Worm (Caenorhabditis elegans) whole organism, early embryonic: Measurements from ENCODE around the gene mes-6.

Experiments
- F13C5.2 ChIP-seq: sonication (generic microtip); optimal IDR thresholded peaks from 2 replicates; lab custom pipeline; 2017; ENCODE audit warnings: mild to moderate bottlenecking, missing genetic modification characterization, inconsistent platforms, missing compliant biosample characterization
- aly-1 ChIP-seq: sonication (generic microtip); optimal IDR thresholded peaks from 2 replicates; lab custom pipeline; 2016; ENCODE audit warnings: missing genetic modification characterization, missing compliant biosample characterization
- ama-1 ChIP-seq: fragments of 150-350 bp; optimal IDR thresholded peaks from 2 replicates; lab custom pipeline; 2014
- hnd-1 ChIP-seq: sonication (generic microtip); optimal IDR thresholded peaks from 2 replicates; lab custom pipeline; 2016; ENCODE audit warnings: missing genetic modification characterization, missing compliant biosample characterization
- pes-1 ChIP-seq: fragments of 200-800 bp; sonication (Bioruptor generic); IDR thresholded peaks from 2 replicates; pipeline ENCODE4 v1.3.6; 2022; ENCODE audit warnings: missing genetic modification reagents, missing genetic modification characterization, missing compliant biosample characterization
- sea-1 ChIP-seq: fragments of 200-800 bp; sonication (Bioruptor generic); conservative IDR thresholded peaks from 2 replicates; pipeline ENCODE4 v1.3.6; 2022; ENCODE audit warnings: missing genetic modification characterization, missing compliant biosample characterization
- tbx-37 ChIP-seq: fragments of 200-800 bp; sonication (Bioruptor generic); conservative IDR thresholded peaks from 2 replicates; pipeline ENCODE4 v1.3.6; 2022; ENCODE audit warnings: missing genetic modification reagents, missing genetic modification characterization, missing compliant biosample characterization
- tra-4 ChIP-seq: sonication (generic microtip); optimal IDR thresholded peaks from 2 replicates; lab custom pipeline; 2017; ENCODE audit warnings: missing genetic modification characterization, missing compliant biosample characterization

DNA sequence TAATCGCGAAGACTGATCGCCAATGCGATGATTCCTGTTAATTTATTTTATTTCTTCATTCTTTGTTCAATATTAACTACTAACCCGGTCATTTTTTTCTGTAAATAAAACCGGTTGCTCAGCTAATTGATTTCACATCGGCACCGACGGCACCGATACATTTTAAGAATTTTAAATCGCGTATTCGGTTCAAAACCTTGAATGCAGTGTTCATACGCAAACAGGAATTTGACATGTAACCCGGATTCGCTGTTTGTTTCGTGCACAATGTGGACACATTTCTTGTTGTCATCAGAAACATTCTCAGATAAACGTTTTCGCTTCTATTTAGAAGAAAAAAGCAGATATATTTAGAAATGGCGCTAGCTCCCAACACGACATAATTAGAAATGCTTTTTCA, 11.1 kb upstream of the mes-6 start:
- TF ChIP-seq tra-4 (tag; lab: Kevin White, UChicago) (no peak), ama-1 (no peak), tbx-37 (GFP tag; lab: Robert Waterston, UW) (no peak), hnd-1 (tag; lab: Kevin White, UChicago) (no peak), sea-1 (GFP tag; lab: Robert Waterston, UW) (no peak), aly-1 (no peak), F13C5.2 (no peak), pes-1 (GFP tag; lab: Robert Waterston, UW) (no peak)
